Worm (Caenorhabditis elegans) whole organism, L3 larva: Measurements from ENCODE around the gene C09H10.5.

Experiments
- R02D3.7 ChIP-seq: fragments of 150-350 bp; optimal IDR thresholded peaks from 2 replicates; lab custom pipeline; 2014; ENCODE audit warnings: missing biosample characterization, missing genetic modification characterization
- ZK546.5 ChIP-seq: sonication (generic microtip); optimal IDR thresholded peaks from 2 replicates; lab custom pipeline; 2017; ENCODE audit warnings: missing biosample characterization, missing genetic modification characterization
- aly-2 ChIP-seq: fragments of 150-350 bp; optimal IDR thresholded peaks from 2 replicates; lab custom pipeline; 2014; ENCODE audit warnings: missing biosample characterization, missing genetic modification characterization
- ceh-16 ChIP-seq: sonication (generic microtip); optimal IDR thresholded peaks from 2 replicates; lab custom pipeline; 2017; ENCODE audit warnings: missing biosample characterization, missing genetic modification characterization
- ceh-9 ChIP-seq: sonication (generic microtip); optimal IDR thresholded peaks from 2 replicates; lab custom pipeline; 2018; ENCODE audit warnings: missing biosample characterization, missing genetic modification characterization
- egl-27 ChIP-seq: sonication (generic microtip); optimal IDR thresholded peaks from 4 replicates; lab custom pipeline; 2017; ENCODE audit warnings: missing biosample characterization, missing genetic modification reagents, missing genetic modification characterization
- egl-5 ChIP-seq: fragments of 150-350 bp; optimal IDR thresholded peaks from 2 replicates; lab custom pipeline; 2017; ENCODE audit warnings: missing biosample characterization, missing genetic modification reagents, missing genetic modification characterization, inconsistent platforms
- elt-1 ChIP-seq: fragments of 150-350 bp; optimal IDR thresholded peaks from 2 replicates; lab custom pipeline; 2014; ENCODE audit warnings: missing biosample characterization, missing genetic modification characterization
- elt-3 ChIP-seq, 3 experiments: fragments of 150-350 bp in 1 of 3; sonication (generic microtip) in 2 of 3; optimal IDR thresholded peaks; 2 replicates in 2 of 3; 4 replicates in 1 of 3; lab custom pipeline; 2014 to 2017; ENCODE audit warnings: missing biosample characterization in 3 of 3, missing genetic modification characterization in 3 of 3
- fkh-10 ChIP-seq: sonication (generic microtip); optimal IDR thresholded peaks from 2 replicates; lab custom pipeline; 2017; ENCODE audit warnings: missing biosample characterization, missing genetic modification reagents, missing genetic modification characterization
- hmg-11 ChIP-seq: sonication (generic microtip); optimal IDR thresholded peaks from 2 replicates; lab custom pipeline; 2016; ENCODE audit warnings: missing genetic modification characterization, missing compliant biosample characterization
- jun-1 ChIP-seq: fragments of 150-350 bp; optimal IDR thresholded peaks from 2 replicates; lab custom pipeline; 2014; ENCODE audit warnings: missing biosample characterization, missing genetic modification reagents, missing genetic modification characterization
- lin-15B ChIP-seq: fragments of 150-350 bp; optimal IDR thresholded peaks from 2 replicates; lab custom pipeline; 2014; ENCODE audit warnings: missing biosample characterization, missing genetic modification characterization
- lin-39 ChIP-seq: fragments of 150-350 bp; optimal IDR thresholded peaks from 2 replicates; lab custom pipeline; 2018; ENCODE audit warnings: missing biosample characterization, missing genetic modification reagents, missing genetic modification characterization
- mml-1 ChIP-seq: fragments of 150-350 bp; sonication (generic microtip); optimal IDR thresholded peaks from 3 replicates; lab custom pipeline; 2014; ENCODE audit warnings: missing biosample characterization, missing genetic modification characterization
- nfya-1 ChIP-seq: sonication (generic microtip); optimal IDR thresholded peaks from 2 replicates; lab custom pipeline; 2017; ENCODE audit warnings: missing genetic modification characterization, mild to moderate bottlenecking, missing compliant biosample characterization, antibody characterized with exemption, moderate library complexity; ENCODE audit not compliant: insufficient read depth
- nhr-23 ChIP-seq: fragments of 150-350 bp; optimal IDR thresholded peaks from 2 replicates; lab custom pipeline; 2014; ENCODE audit warnings: missing biosample characterization, missing genetic modification reagents, missing genetic modification characterization
- nhr-237 ChIP-seq: fragments of 150-350 bp; optimal IDR thresholded peaks from 2 replicates; lab custom pipeline; 2014; ENCODE audit warnings: missing biosample characterization, missing genetic modification characterization
- nhr-25 ChIP-seq: sonication (generic microtip); optimal IDR thresholded peaks from 2 replicates; lab custom pipeline; 2017; ENCODE audit warnings: missing biosample characterization, missing genetic modification characterization
- nhr-28 ChIP-seq: fragments of 150-350 bp; optimal IDR thresholded peaks from 2 replicates; lab custom pipeline; 2014; ENCODE audit warnings: missing biosample characterization, missing genetic modification characterization
- nhr-76 ChIP-seq: fragments of 150-350 bp; sonication (generic microtip); optimal IDR thresholded peaks from 5 replicates; lab custom pipeline; 2014; ENCODE audit warnings: missing biosample characterization, missing genetic modification characterization
- pha-4 ChIP-seq: fragments of 150-350 bp; optimal IDR thresholded peaks from 2 replicates; lab custom pipeline; 2014; ENCODE audit warnings: missing biosample characterization, missing genetic modification reagents, missing genetic modification characterization
- pqm-1 ChIP-seq: fragments of 150-350 bp; optimal IDR thresholded peaks from 2 replicates; lab custom pipeline; 2017; ENCODE audit warnings: missing biosample characterization, missing genetic modification characterization, inconsistent platforms
- sea-2 ChIP-seq: fragments of 150-350 bp; sonication (generic microtip); optimal IDR thresholded peaks from 4 replicates; lab custom pipeline; 2014; ENCODE audit warnings: missing biosample characterization, missing genetic modification reagents, missing genetic modification characterization
- skn-1 ChIP-seq: fragments of 150-350 bp; optimal IDR thresholded peaks from 2 replicates; lab custom pipeline; 2014; ENCODE audit warnings: missing biosample characterization, missing genetic modification characterization
- tbx-2 ChIP-seq: sonication (generic microtip); optimal IDR thresholded peaks from 2 replicates; lab custom pipeline; 2016; ENCODE audit warnings: mild to moderate bottlenecking, missing genetic modification characterization, missing compliant biosample characterization
- unc-39 ChIP-seq: sonication (generic microtip); optimal IDR thresholded peaks from 4 replicates; lab custom pipeline; 2017; ENCODE audit warnings: missing biosample characterization, missing genetic modification characterization
- unc-62 ChIP-seq: fragments of 150-350 bp; sonication (generic microtip); optimal IDR thresholded peaks from 4 replicates; lab custom pipeline; 2014; ENCODE audit warnings: missing biosample characterization, missing genetic modification reagents, missing genetic modification characterization
- ztf-11 ChIP-seq: fragments of 150-350 bp; optimal IDR thresholded peaks from 2 replicates; lab custom pipeline; 2014; ENCODE audit warnings: missing biosample characterization, missing genetic modification characterization

The C09H10.5 gene

DNA sequence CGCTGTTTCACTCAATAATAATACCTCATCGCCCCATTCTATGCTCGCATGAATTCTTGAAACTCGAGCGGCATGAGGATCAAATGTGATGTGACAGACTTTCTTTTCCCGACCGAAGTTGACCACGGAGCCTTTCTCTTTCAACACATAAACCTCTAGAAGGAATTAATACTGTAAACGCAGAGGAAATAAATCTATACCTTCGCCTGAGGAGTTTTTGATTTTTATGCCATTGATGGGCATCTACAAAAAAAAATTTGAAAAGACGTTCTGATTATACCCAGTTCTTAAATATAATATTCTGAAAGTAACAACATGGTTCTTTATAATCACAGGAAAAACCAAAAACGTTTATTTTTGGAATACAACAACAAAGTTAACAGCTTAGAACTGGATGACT is 7.3 kb downstream of the C09H10.5 start, which contains the start of gene nbs-1:
TSS of gene nbs-1 (minus strand) at position 246 of the 400 bp plus-strand sequence.
- no peak for TF ChIP-seq hmg-11
- TF ChIP-seq ceh-9 (tag; lab: Kevin White, UChicago), result no peak
- no peak for TF ChIP-seq lin-15B (tag; lab: Kevin White, UChicago)

DNA sequence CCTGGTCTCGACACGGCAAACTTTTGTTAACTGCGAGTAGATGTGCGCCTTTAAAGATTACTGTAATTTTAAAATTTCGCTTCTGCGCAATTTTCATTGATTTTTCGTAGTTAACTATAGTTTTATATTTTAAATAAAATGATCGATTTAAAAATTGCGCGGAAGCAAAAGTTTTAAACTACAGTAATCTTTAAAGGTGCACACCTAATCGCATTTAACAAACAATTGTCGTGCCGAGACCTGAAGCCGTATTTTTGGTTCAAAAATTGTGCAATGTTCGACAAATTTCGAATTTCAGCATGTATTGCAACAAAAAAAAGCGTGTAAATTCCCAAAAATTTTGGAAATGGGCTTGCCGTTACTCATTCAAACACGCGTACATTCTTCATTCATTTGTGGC is 9.1 kb downstream of the C09H10.5 start:
- TF ChIP-seq pha-4 (tag; lab: Kevin White, UChicago) (no peak), sea-2 (GFP tag; lab: Kevin White, UChicago) (no peak), nhr-237 (tag; lab: Kevin White, UChicago) (no peak), skn-1 (tag; lab: Kevin White, UChicago) (no peak), R02D3.7 (no peak), elt-1 (tag; lab: Kevin White, UChicago) (no peak), unc-62 (GFP tag; lab: Kevin White, UChicago) (no peak), nhr-25 (tag; lab: Kevin White, UChicago) (no peak), lin-39 (tag; lab: Kevin White, UChicago) (no peak), nhr-76 (no peak), lin-15B (tag; lab: Kevin White, UChicago) (no peak), pqm-1 (no peak)

DNA sequence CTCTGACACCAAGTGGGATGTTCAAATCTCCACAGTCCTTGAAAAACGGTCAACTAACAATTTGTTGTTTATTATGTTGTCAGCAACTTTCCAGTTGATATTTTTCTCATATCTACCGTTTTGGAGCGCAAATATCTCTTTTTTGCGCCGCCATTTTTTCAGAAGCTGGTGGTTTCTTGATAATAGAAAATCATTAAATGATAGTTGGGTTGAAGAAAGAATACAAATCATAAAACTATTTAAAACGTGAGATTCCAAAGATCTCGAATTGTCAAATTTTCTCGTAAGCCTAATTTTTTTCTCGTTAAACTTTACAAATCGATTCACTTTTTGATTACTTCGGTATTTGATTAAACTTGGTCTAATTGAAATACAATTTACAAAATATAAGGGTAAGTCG is 11.1 kb downstream of the C09H10.5 start, which contains the start of gene rpl-42:
TSS of gene rpl-42 (plus strand) at position 301 of the 400 bp plus-strand sequence.
- TF ChIP-seq tbx-2 (tag; lab: Kevin White, UChicago), result no peak
- no peak for TF ChIP-seq lin-39 (tag; lab: Kevin White, UChicago)

DNA sequence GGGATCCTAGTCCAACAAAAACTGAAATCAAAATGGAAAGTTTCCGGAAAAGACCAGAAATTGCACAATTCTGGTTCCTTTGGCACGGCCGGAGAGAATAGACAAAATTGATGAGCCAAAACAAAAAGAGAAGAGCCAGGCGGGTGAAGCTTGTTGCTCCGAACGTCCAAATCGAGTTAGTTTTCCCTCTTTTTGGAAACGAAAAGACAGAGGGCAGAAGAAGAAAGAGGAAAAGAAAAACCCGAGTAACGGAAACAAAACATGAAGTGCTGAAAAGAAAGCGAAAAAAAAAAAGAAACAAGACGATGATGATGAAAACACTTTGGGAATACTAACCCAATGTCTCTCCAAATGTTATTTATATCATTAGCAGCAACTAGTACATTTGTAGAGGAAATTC is 12.0 kb downstream of the C09H10.5 start:
- peak; percentile 16 for TF ChIP-seq nfya-1
- no peak for TF ChIP-seq nhr-28 (tag; lab: Kevin White, UChicago)
- peak; percentile 22 for TF ChIP-seq fkh-10 (GFP tag; lab: Kevin White, UChicago)

DNA sequence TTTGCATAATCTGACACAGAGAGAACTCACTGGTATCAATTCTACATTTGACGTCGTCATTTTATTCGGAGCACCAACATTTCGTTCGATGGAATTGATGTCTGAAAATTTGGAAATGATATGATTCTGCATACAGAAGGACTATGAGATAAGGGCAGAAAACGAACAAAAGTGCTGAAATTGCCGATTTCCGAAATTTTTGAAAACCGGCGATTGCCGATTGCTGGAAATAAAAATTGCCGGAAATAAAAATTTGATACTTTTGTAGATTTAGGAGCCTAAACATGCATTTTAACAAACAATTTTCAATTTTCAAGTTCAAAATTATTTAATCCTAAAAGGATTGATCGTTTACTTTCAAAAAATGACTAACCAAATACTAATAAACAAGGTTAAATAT is 14.2 kb downstream of the C09H10.5 start, which contains the start of gene unc-53:
TSS of gene unc-53 (minus strand) at position 101 of the 400 bp plus-strand sequence.
- TF ChIP-seq ZK546.5 (tag; lab: Kevin White, UChicago) (no peak), ztf-11 (no peak), sea-2 (GFP tag; lab: Kevin White, UChicago) (no peak), pqm-1 (no peak), tbx-2 (tag; lab: Kevin White, UChicago) (no peak), mml-1 (tag; lab: Kevin White, UChicago) (no peak), jun-1 (no peak)
- TF ChIP-seq, all 47 proteins: peak for 0

DNA sequence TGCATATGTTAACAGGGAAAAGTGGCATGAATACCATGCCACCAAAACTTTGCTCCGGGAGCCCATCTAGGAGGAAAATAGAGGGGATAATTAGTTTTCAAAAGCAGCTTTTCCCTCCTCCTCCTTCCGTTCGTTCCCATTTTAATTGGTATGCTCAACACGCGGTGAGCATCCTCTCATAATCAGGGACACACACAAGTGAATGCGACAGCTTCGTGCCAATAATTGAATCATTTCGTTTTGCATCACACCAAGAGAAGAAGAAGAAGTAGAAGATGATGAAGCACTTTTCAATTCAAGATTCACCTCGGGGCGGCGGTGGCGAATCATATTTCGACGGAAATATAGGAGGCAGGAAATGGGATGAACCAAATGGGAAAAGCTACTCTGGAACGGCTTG is 15.4 kb downstream of the C09H10.5 start:
- TF ChIP-seq skn-1 (tag; lab: Kevin White, UChicago) (no peak), hmg-11 (no peak), ceh-16 (tag; lab: Kevin White, UChicago) (no peak), R02D3.7 (no peak), nhr-23 (tag; lab: Kevin White, UChicago) (no peak), aly-2 (tag; lab: Kevin White, UChicago) (no peak), ztf-11 (no peak), egl-27 (tag; lab: Kevin White, UChicago) (no peak), unc-39 (tag; lab: Kevin White, UChicago) (no peak)

DNA sequence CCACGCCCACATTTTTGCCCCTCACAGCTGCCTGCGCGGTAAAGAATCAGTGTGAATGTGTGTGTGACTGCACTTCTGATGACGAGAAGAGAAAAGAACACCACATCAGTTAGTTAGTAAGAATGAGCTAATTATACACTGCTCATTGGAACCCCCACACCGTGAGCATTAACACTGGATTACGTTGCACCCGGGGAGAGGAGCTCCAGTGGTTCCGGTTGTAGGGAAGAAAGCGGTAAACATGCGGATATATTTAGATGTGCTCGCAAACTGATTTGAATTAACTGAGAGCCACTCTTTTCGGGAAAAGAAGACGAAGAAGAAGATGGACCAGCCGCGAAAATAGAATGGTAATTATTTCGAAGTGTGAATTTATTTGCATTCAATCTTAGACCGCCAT is 16.8 kb downstream of the C09H10.5 start:
- TF ChIP-seq nhr-76, result no peak
- TF ChIP-seq ztf-11, result no peak
- no peak for TF ChIP-seq elt-3 (tag; optimal IDR thresholded peaks at IDR 0.05; lab: Kevin White, UChicago)

DNA sequence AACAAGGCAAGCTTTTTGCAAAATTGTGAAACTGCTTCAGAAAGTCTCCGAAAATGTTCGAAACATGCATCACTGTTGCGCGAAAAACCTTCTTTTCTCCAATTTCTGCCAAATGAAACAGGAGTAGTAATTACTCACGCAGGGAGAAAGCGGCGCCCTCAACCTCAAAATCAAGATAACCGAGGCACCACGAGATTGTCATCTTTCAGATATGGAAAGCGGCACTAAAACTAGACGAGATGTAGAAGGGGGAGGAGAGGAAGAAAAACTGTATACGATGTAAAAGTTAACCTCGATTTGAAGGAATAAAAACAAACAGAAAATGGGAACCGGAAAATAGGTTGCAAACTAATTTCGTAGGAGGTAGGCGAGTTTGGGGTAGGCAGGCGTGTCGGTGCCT is 27.0 kb downstream of the C09H10.5 start:
- TF ChIP-seq elt-1 (tag; lab: Kevin White, UChicago), result peak; percentile 82
- no peak for TF ChIP-seq egl-5 (tag; lab: Kevin White, UChicago)
- TF ChIP-seq nhr-76, result no peak
- TF ChIP-seq nhr-25 (tag; lab: Kevin White, UChicago), result peak; percentile 12
